Worm (Caenorhabditis elegans): ENCODE results near the gene clh-5.

DNA sequence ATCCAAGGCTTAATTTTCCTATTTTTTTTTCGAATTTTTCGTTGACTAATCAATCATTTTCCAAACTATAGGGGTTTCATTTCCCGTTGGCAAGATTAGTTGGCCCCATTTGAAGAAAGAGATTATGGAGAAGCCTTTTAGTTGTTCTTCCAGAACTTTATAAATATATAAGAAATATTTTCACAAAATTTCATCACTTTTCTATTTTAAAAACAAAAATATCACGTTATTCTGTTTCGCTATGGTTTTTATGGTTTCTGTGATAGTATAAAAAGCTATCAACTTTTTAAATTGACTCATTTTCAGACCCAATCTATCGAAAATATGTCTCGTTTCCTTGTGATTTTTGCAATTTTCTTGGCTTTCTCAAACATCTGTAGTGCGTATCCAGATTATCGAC lies 37.5 kb upstream of the clh-5 start, which contains the start of gene nlp-78:
- TF ChIP-seq zim-3 (tag; optimal IDR thresholded peaks at IDR 0.05) = no peak
- TF ChIP-seq mcd-1 (GFP tag; IDR thresholded peaks at IDR 0.05) = no peak
- no peak for TF ChIP-seq ztf-28 (GFP tag; IDR thresholded peaks at IDR 0.05)
- no peak for TF ChIP-seq Y79H2A.3 (GFP tag; conservative IDR thresholded peaks at IDR 0.05)
- no peak for TF ChIP-seq him-1 (tag; optimal IDR thresholded peaks at IDR 0.05)
